Worm (Caenorhabditis elegans) whole organism, L1 larva: ENCODE data around the gene math-23.
"Not testable (repeated sequence)": the region's sequence is repeated elsewhere in the genome, so short reads cannot be mapped to it uniquely, and the experiment has no call there.

Experiments used
- Y116A8C.19 ChIP-seq: sonication (generic microtip); optimal IDR thresholded peaks from 2 replicates; lab custom pipeline; 2016; ENCODE audit warnings: missing compliant biosample characterization, missing genetic modification characterization, borderline replicate concordance
- blmp-1 ChIP-seq: fragments of 150-350 bp; optimal IDR thresholded peaks from 2 replicates; lab custom pipeline; 2014; ENCODE audit warnings: missing biosample characterization, missing genetic modification characterization
- egl-13 ChIP-seq: sonication (generic microtip); optimal IDR thresholded peaks from 2 replicates; lab custom pipeline; 2016; ENCODE audit warnings: missing genotype, missing genetic modification reagents, missing genetic modification characterization, missing compliant biosample characterization
- egl-27 ChIP-seq, 2 experiments: fragments of 150-350 bp in 1 of 2; sonication (generic microtip); optimal IDR thresholded peaks; 3 replicates each; lab custom pipeline; 2017 to 2018; ENCODE audit warnings: missing biosample characterization in 2 of 2, missing genetic modification characterization in 2 of 2, missing genetic modification reagents in 2 of 2
- elt-2 ChIP-seq: sonication (generic microtip); optimal IDR thresholded peaks from 2 replicates; lab custom pipeline; 2016; ENCODE audit warnings: missing genetic modification characterization, mild to moderate bottlenecking, inconsistent platforms, missing compliant biosample characterization, missing genetic modification reagents
- elt-3 ChIP-seq, 6 experiments: fragments of 150-350 bp in 1 of 6; sonication (generic microtip); optimal IDR thresholded peaks; 2 replicates each; lab custom pipeline; 2017 to 2018; ENCODE audit warnings: missing biosample characterization in 6 of 6, missing genetic modification characterization in 6 of 6, inconsistent platforms in 1 of 6
- fkh-8 ChIP-seq: sonication (generic microtip); optimal IDR thresholded peaks from 2 replicates; lab custom pipeline; 2016; ENCODE audit warnings: mild to moderate bottlenecking, missing genetic modification characterization, missing compliant biosample characterization
- irx-1 ChIP-seq: sonication (generic microtip); optimal IDR thresholded peaks from 2 replicates; lab custom pipeline; 2016; ENCODE audit warnings: missing genetic modification characterization, missing compliant biosample characterization
- isw-1 ChIP-seq: fragments of 200-800 bp; sonication (Bioruptor generic); IDR thresholded peaks from 2 replicates; pipeline ENCODE4 v1.3.6; 2022; ENCODE audit warnings: missing genetic modification characterization, missing compliant biosample characterization
- jun-1 ChIP-seq: fragments of 150-350 bp; optimal IDR thresholded peaks from 2 replicates; lab custom pipeline; 2014; ENCODE audit warnings: missing biosample characterization, missing genetic modification reagents, missing genetic modification characterization
- lin-14 ChIP-seq: fragments of 200-800 bp; sonication (Bioruptor generic); optimal IDR thresholded peaks from 2 replicates; lab custom pipeline; 2018; ENCODE audit warnings: mild to moderate bottlenecking, missing genetic modification characterization, moderate library complexity, missing compliant biosample characterization
- mdl-1 ChIP-seq, 2 experiments: fragments of 150-350 bp; optimal IDR thresholded peaks; 2 replicates each; lab custom pipeline; 2014 to 2017; ENCODE audit warnings: missing biosample characterization in 2 of 2, missing genetic modification characterization in 2 of 2, inconsistent platforms in 1 of 2
- pqm-1 ChIP-seq: sonication (generic microtip); optimal IDR thresholded peaks from 3 replicates; lab custom pipeline; 2017; ENCODE audit warnings: missing biosample characterization, missing genetic modification characterization
- snpc-4 ChIP-seq: fragments of 150-350 bp; optimal IDR thresholded peaks from 2 replicates; lab custom pipeline; 2014; ENCODE audit warnings: missing biosample characterization, missing genetic modification characterization
- sox-4 ChIP-seq: sonication (generic microtip); optimal IDR thresholded peaks from 2 replicates; lab custom pipeline; 2016; ENCODE audit warnings: missing genetic modification characterization, missing compliant biosample characterization
- sup-37 ChIP-seq: fragments of 200-800 bp; sonication (Bioruptor generic); optimal IDR thresholded peaks from 2 replicates; lab custom pipeline; 2018; ENCODE audit warnings: mild to moderate bottlenecking, missing genetic modification characterization, missing compliant biosample characterization
- tbx-2 ChIP-seq: sonication (generic microtip); optimal IDR thresholded peaks from 2 replicates; lab custom pipeline; 2016; ENCODE audit warnings: missing genetic modification characterization, missing compliant biosample characterization
- tlp-1 ChIP-seq: fragments of 150-350 bp; optimal IDR thresholded peaks from 2 replicates; lab custom pipeline; 2014; ENCODE audit warnings: missing biosample characterization, missing genetic modification characterization
- unc-86 ChIP-seq: sonication (generic microtip); optimal IDR thresholded peaks from 2 replicates; lab custom pipeline; 2016; ENCODE audit warnings: missing genetic modification characterization, missing compliant biosample characterization

Gene math-23

ce11 chrII:1946427-1946826, 44.3 kb downstream of the math-23 start, which contains the start of gene math-48:
Gene math-48, minus strand, starts transcription at chrII:1946527.
- TF ChIP-seq tbx-2 (tag; lab: Kevin White, UChicago) (no peak), snpc-4 (tag; lab: Kevin White, UChicago) (no peak), sox-4 (tag; lab: Kevin White, UChicago) (no peak), egl-27 (tag; optimal IDR thresholded peaks at IDR 0.05; lab: Kevin White, UChicago) (no peak), mdl-1 (tag; optimal IDR thresholded peaks at IDR 0.05; lab: Kevin White, UChicago) (no peak), fkh-8 (tag; lab: Kevin White, UChicago) (no peak), unc-86 (tag; lab: Kevin White, UChicago) (no peak), egl-13 (no peak)

- TF ChIP-seq isw-1; tlp-1 (tag; lab: Kevin White, UChicago); sup-37 (GFP tag; lab: Kevin White, UChicago): not testable (repeated sequence)
These were observed 46.3 kb downstream of the math-23 start, which contains the start of gene ZK250.2 for ce11 chrII:1948393-1948792. Gene ZK250.2, plus strand, starts transcription at chrII:1948693.

- TF ChIP-seq elt-2 (tag; lab: Kevin White, UChicago) (peak; percentile 98), lin-14 (peak; percentile 43), blmp-1 (tag; lab: Kevin White, UChicago) (no peak), Y116A8C.19 (tag; lab: Kevin White, UChicago) (no peak), jun-1 (tag; lab: Kevin White, UChicago) (peak; percentile 64), elt-3 (tag; optimal IDR thresholded peaks at IDR 0.05; lab: Kevin White, UChicago) (peak in 1 of 6 experiments; percentile 42), tlp-1 (tag; lab: Kevin White, UChicago) (peak; percentile 56), pqm-1 (tag; lab: Kevin White, UChicago) (peak; percentile 56), irx-1 (tag; lab: Kevin White, UChicago) (no peak)
These were observed 47.0 kb downstream of the math-23 start for ce11 chrII:1949119-1949518.
